Fruit fly (Drosophila melanogaster) whole organism, embryonic: Measurements from ENCODE around the gene CG13043.

ENCODE experiments used
- Chrac-16 ChIP-seq: fragments of 200-800 bp; sonication (Bioruptor generic); optimal IDR thresholded peaks from 3 replicates; lab custom pipeline; 2016; ENCODE audit warnings: missing biosample characterization, missing genetic modification characterization
- Fer2 ChIP-seq: fragments of 200-800 bp; sonication (Bioruptor generic); optimal IDR thresholded peaks from 2 replicates; lab custom pipeline; 2018; ENCODE audit warnings: missing biosample characterization, mild to moderate bottlenecking, missing genetic modification characterization, moderate library complexity
- amos ChIP-seq: fragments of 200-800 bp; sonication (Bioruptor generic); IDR thresholded peaks from 2 replicates; pipeline ENCODE4 v1.3.6; 2022; ENCODE audit warnings: missing biosample characterization, missing genetic modification characterization; ENCODE audit not compliant: partially characterized antibody
- ssp ChIP-seq: fragments of 200-800 bp; sonication (Bioruptor generic); IDR thresholded peaks from 2 replicates; pipeline ENCODE4 v1.3.6; 2022; ENCODE audit warnings: missing biosample characterization, missing genetic modification characterization

- TF ChIP-seq amos (GFP tag; lab: Robert Waterston, UW) (no peak), Chrac-16 (GFP tag; lab: Kevin White, UChicago) (no peak), Fer2 (tag; lab: Kevin White, UChicago) (no peak), ssp (GFP tag; lab: Robert Waterston, UW) (no peak)
Measured at dm6 chr3L:16309972-16310371, 4.3 kb upstream of the CG13043 start.
